Fruit fly (Drosophila melanogaster) whole organism, embryonic: ENCODE measurements around the gene COX7AL2.

Experiments used
- Aef1 ChIP-seq: fragments of 200-800 bp; sonication (Bioruptor generic); IDR thresholded peaks from 3 replicates; pipeline ENCODE4 v1.3.6; 2022; ENCODE audit warnings: missing biosample characterization, missing genetic modification characterization
- Asciz ChIP-seq: fragments of 200-800 bp; sonication (Bioruptor generic); optimal IDR thresholded peaks from 2 replicates; lab custom pipeline; 2017; ENCODE audit warnings: missing biosample characterization, mild to moderate bottlenecking, missing genetic modification characterization, missing genetic modification reagents
- Bdp1 ChIP-seq: fragments of 200-800 bp; sonication (Bioruptor generic); optimal IDR thresholded peaks from 3 replicates; lab custom pipeline; 2016; ENCODE audit warnings: missing biosample characterization, missing genetic modification characterization
- Bteb2 ChIP-seq: fragments of 200-800 bp; sonication (Bioruptor generic); optimal IDR thresholded peaks from 2 replicates; lab custom pipeline; 2016; ENCODE audit warnings: missing biosample characterization, missing genetic modification characterization
- CG10462 ChIP-seq: fragments of 200-800 bp; sonication (Bioruptor generic); optimal IDR thresholded peaks from 2 replicates; lab custom pipeline; 2016; ENCODE audit warnings: missing biosample characterization, missing genetic modification characterization
- CG10979 ChIP-seq: fragments of 200-800 bp; sonication (Bioruptor generic); optimal IDR thresholded peaks from 2 replicates; lab custom pipeline; 2018; ENCODE audit warnings: missing biosample characterization, mild to moderate bottlenecking, missing genetic modification characterization, moderate library complexity
- CG11456 ChIP-seq: fragments of 200-800 bp; sonication (Bioruptor generic); IDR thresholded peaks from 3 replicates; pipeline ENCODE4 v1.3.6; 2022; ENCODE audit warnings: missing biosample characterization, missing genetic modification characterization
- CG11695 ChIP-seq: fragments of 200-800 bp; sonication (Bioruptor generic); IDR thresholded peaks from 3 replicates; pipeline ENCODE4 v1.3.6; 2022; ENCODE audit warnings: missing biosample characterization, missing genetic modification characterization
- CG11696 ChIP-seq: fragments of 200-800 bp; sonication (Bioruptor generic); IDR thresholded peaks from 2 replicates; pipeline ENCODE4 v1.3.6; 2022; ENCODE audit warnings: missing biosample characterization, missing genetic modification characterization
- CG12071 ChIP-seq: fragments of 200-800 bp; sonication (Bioruptor generic); optimal IDR thresholded peaks from 3 replicates; lab custom pipeline; 2018; ENCODE audit warnings: missing biosample characterization, mild to moderate bottlenecking, missing genetic modification characterization
- CG12942 ChIP-seq: fragments of 200-800 bp; sonication (Bioruptor generic); optimal IDR thresholded peaks from 3 replicates; lab custom pipeline; 2016; ENCODE audit warnings: missing biosample characterization, missing genetic modification characterization
- CG1529 ChIP-seq: fragments of 200-800 bp; sonication (Bioruptor generic); optimal IDR thresholded peaks from 3 replicates; lab custom pipeline; 2018; ENCODE audit warnings: missing biosample characterization, missing genetic modification characterization
- CG15514 ChIP-seq: fragments of 200-800 bp; sonication (Bioruptor generic); optimal IDR thresholded peaks from 3 replicates; lab custom pipeline; 2017; ENCODE audit warnings: missing biosample characterization, missing genetic modification characterization, mild to moderate bottlenecking, moderate library complexity, missing genetic modification reagents
- CG17568 ChIP-seq: fragments of 200-800 bp; sonication (Bioruptor generic); optimal IDR thresholded peaks from 2 replicates; lab custom pipeline; 2018; ENCODE audit warnings: missing biosample characterization, mild to moderate bottlenecking, missing genetic modification characterization, moderate library complexity
- CG18619 ChIP-seq: fragments of 200-800 bp; sonication (Bioruptor generic); optimal IDR thresholded peaks from 3 replicates; lab custom pipeline; 2017; ENCODE audit warnings: missing biosample characterization, mild to moderate bottlenecking, missing genetic modification characterization
- CG31441 ChIP-seq: fragments of 200-800 bp; sonication (Bioruptor generic); IDR thresholded peaks from 2 replicates; pipeline ENCODE4 v1.3.6; 2022; ENCODE audit warnings: missing biosample characterization, missing genetic modification characterization
- CG32767 ChIP-seq: fragments of 200-800 bp; sonication (Bioruptor generic); IDR thresholded peaks from 2 replicates; pipeline ENCODE4 v1.3.6; 2022; ENCODE audit warnings: missing biosample characterization, missing genetic modification characterization
- CG33557 ChIP-seq: fragments of 200-800 bp; sonication (Bioruptor generic); optimal IDR thresholded peaks from 2 replicates; lab custom pipeline; 2019; ENCODE audit warnings: missing biosample characterization, mild to moderate bottlenecking, missing genetic modification characterization, moderate library complexity
- CG6254 ChIP-seq: fragments of 200-800 bp; sonication (Bioruptor generic); optimal IDR thresholded peaks from 3 replicates; lab custom pipeline; 2017; ENCODE audit warnings: mild to moderate bottlenecking, missing biosample characterization, missing genetic modification reagents, missing genetic modification characterization
- CG8089 ChIP-seq: fragments of 200-800 bp; sonication (Bioruptor generic); optimal IDR thresholded peaks from 3 replicates; lab custom pipeline; 2016; ENCODE audit warnings: missing biosample characterization, missing genetic modification characterization
- CrebB ChIP-seq: fragments of 200-800 bp; sonication (Bioruptor generic); optimal IDR thresholded peaks from 3 replicates; lab custom pipeline; 2018; ENCODE audit warnings: missing biosample characterization, mild to moderate bottlenecking, missing genetic modification characterization
- Dbx ChIP-seq: fragments of 200-800 bp; sonication (Bioruptor generic); IDR thresholded peaks from 3 replicates; pipeline ENCODE4 v1.3.6; 2022; ENCODE audit warnings: missing biosample characterization, missing genetic modification characterization
- Dll ChIP-seq: fragments of 200-800 bp; sonication (Bioruptor generic); IDR thresholded peaks from 4 replicates; pipeline ENCODE4 v1.3.6; 2022; ENCODE audit warnings: missing biosample characterization, missing genetic modification characterization; ENCODE audit not compliant: partially characterized antibody
- E2f2 ChIP-seq: fragments of 200-800 bp; sonication (Bioruptor generic); IDR thresholded peaks from 2 replicates; pipeline ENCODE4 v1.3.6; 2022; ENCODE audit warnings: missing biosample characterization, missing genetic modification characterization
- H15 ChIP-seq: fragments of 200-800 bp; sonication (Bioruptor generic); IDR thresholded peaks from 3 replicates; pipeline ENCODE4 v1.3.6; 2022; ENCODE audit warnings: missing biosample characterization, missing genetic modification characterization
- Hr3 ChIP-seq: fragments of 200-800 bp; sonication (Bioruptor generic); optimal IDR thresholded peaks from 3 replicates; lab custom pipeline; 2016; ENCODE audit warnings: missing biosample characterization, missing genetic modification characterization
- Hr51 ChIP-seq, 2 experiments: fragments of 200-800 bp; sonication (Bioruptor generic); optimal IDR thresholded peaks; 2 replicates in 1 of 2; 3 replicates in 1 of 2; lab custom pipeline; 2016 to 2018; ENCODE audit warnings: missing biosample characterization in 2 of 2, missing genetic modification characterization in 2 of 2, mild to moderate bottlenecking in 1 of 2, moderate library complexity in 1 of 2
- Hr78 ChIP-seq, 2 experiments: fragments of 200-800 bp in 1 of 2; fragments of >200 bp in 1 of 2; sonication (Bioruptor generic) in 1 of 2; optimal IDR thresholded peaks; 2 replicates each; lab custom pipeline; 2017 to 2019; ENCODE audit warnings: missing biosample characterization in 2 of 2, missing genetic modification characterization in 2 of 2, mild to moderate bottlenecking in 1 of 2, moderate library complexity in 1 of 2
- MTF-1 ChIP-seq: fragments of 200-800 bp; sonication (Bioruptor generic); optimal IDR thresholded peaks from 2 replicates; lab custom pipeline; 2018; ENCODE audit warnings: missing biosample characterization, mild to moderate bottlenecking, missing genetic modification characterization, borderline replicate concordance
- Neu2 ChIP-seq: fragments of 200-800 bp; sonication (Bioruptor generic); optimal IDR thresholded peaks from 3 replicates; lab custom pipeline; 2016; ENCODE audit warnings: missing biosample characterization, missing genetic modification characterization, borderline replicate concordance
- Oaz ChIP-seq: fragments of 200-800 bp; sonication (Bioruptor generic); IDR thresholded peaks from 2 replicates; pipeline ENCODE4 v1.3.6; 2022; ENCODE audit warnings: missing biosample characterization, missing genetic modification characterization
- Rx ChIP-seq: fragments of 200-800 bp; sonication (Bioruptor generic); IDR thresholded peaks from 2 replicates; pipeline ENCODE4 v1.3.6; 2022; ENCODE audit warnings: missing biosample characterization, missing genetic modification characterization
- Six4 ChIP-seq: fragments of 200-800 bp; sonication (Bioruptor generic); optimal IDR thresholded peaks from 2 replicates; lab custom pipeline; 2016; ENCODE audit warnings: missing biosample characterization, missing genetic modification characterization
- Taf1 ChIP-seq: fragments of 200-800 bp; sonication (Bioruptor generic); IDR thresholded peaks from 2 replicates; pipeline ENCODE4 v1.3.6; 2022; ENCODE audit warnings: missing biosample characterization, missing genetic modification characterization
- aop ChIP-seq: fragments of 200-800 bp; sonication (Bioruptor generic); IDR thresholded peaks from 2 replicates; pipeline ENCODE4 v1.3.6; 2022; ENCODE audit warnings: missing biosample characterization, missing genetic modification characterization
- bab2 ChIP-seq: fragments of 200-800 bp; sonication (Bioruptor generic); optimal IDR thresholded peaks from 2 replicates; lab custom pipeline; 2016; ENCODE audit warnings: missing biosample characterization, missing genetic modification characterization
- ci ChIP-seq: fragments of 200-800 bp; sonication (Bioruptor generic); IDR thresholded peaks from 3 replicates; pipeline ENCODE4 v1.3.6; 2022; ENCODE audit warnings: missing biosample characterization, missing genetic modification characterization
- dati ChIP-seq: fragments of 200-800 bp; sonication (Bioruptor generic); IDR thresholded peaks from 2 replicates; pipeline ENCODE4 v1.3.6; 2022; ENCODE audit warnings: missing biosample characterization, missing genetic modification characterization
- fd3F ChIP-seq: fragments of 200-800 bp; sonication (Bioruptor generic); optimal IDR thresholded peaks from 2 replicates; lab custom pipeline; 2018; ENCODE audit warnings: missing biosample characterization, mild to moderate bottlenecking, missing genetic modification characterization, moderate library complexity
- gcm2 ChIP-seq: fragments of 200-800 bp; sonication (Bioruptor generic); optimal IDR thresholded peaks from 2 replicates; lab custom pipeline; 2016; ENCODE audit warnings: missing biosample characterization, missing genetic modification characterization
- h ChIP-seq: fragments of >200 bp; optimal IDR thresholded peaks from 2 replicates; lab custom pipeline; 2017
- luna ChIP-seq: fragments of 200-800 bp; sonication (Bioruptor generic); optimal IDR thresholded peaks from 2 replicates; lab custom pipeline; 2016; ENCODE audit warnings: missing biosample characterization, missing genetic modification characterization
- nau ChIP-seq: fragments of 200-800 bp; sonication (Bioruptor generic); optimal IDR thresholded peaks from 3 replicates; lab custom pipeline; 2017; ENCODE audit warnings: missing biosample characterization, mild to moderate bottlenecking, missing genetic modification characterization, missing genetic modification reagents
- repo ChIP-seq: fragments of 200-800 bp; sonication (Bioruptor generic); optimal IDR thresholded peaks from 2 replicates; lab custom pipeline; 2016; ENCODE audit warnings: missing biosample characterization, missing genetic modification characterization
- salm ChIP-seq: fragments of 200-800 bp; sonication (Bioruptor generic); optimal IDR thresholded peaks from 2 replicates; lab custom pipeline; 2018; ENCODE audit warnings: missing biosample characterization, mild to moderate bottlenecking, missing genetic modification characterization
- seq ChIP-seq: fragments of 200-800 bp; sonication (Bioruptor generic); IDR thresholded peaks from 2 replicates; pipeline ENCODE4 v1.3.6; 2022; ENCODE audit warnings: missing biosample characterization, missing genetic modification characterization
- slbo ChIP-seq: fragments of 200-800 bp; sonication (Bioruptor generic); IDR thresholded peaks from 2 replicates; pipeline ENCODE4 v1.3.6; 2022; ENCODE audit warnings: missing biosample characterization, missing genetic modification characterization
- sob ChIP-seq: fragments of 200-800 bp; sonication (Bioruptor generic); IDR thresholded peaks from 2 replicates; pipeline ENCODE4 v1.3.6; 2022; ENCODE audit warnings: missing biosample characterization, missing genetic modification characterization
- sqz ChIP-seq: fragments of 200-800 bp; sonication (Bioruptor generic); optimal IDR thresholded peaks from 3 replicates; lab custom pipeline; 2018; ENCODE audit warnings: missing biosample characterization, mild to moderate bottlenecking, missing genetic modification characterization
- stwl ChIP-seq: fragments of 200-800 bp; sonication (Bioruptor generic); optimal IDR thresholded peaks from 3 replicates; lab custom pipeline; 2018; ENCODE audit warnings: missing biosample characterization, mild to moderate bottlenecking, missing genetic modification characterization, moderate library complexity
- tin ChIP-seq: fragments of 200-800 bp; sonication (Bioruptor generic); optimal IDR thresholded peaks from 3 replicates; lab custom pipeline; 2016; ENCODE audit warnings: missing biosample characterization, missing genetic modification characterization
- twi ChIP-seq: fragments of 200-800 bp; optimal IDR thresholded peaks from 2 replicates; lab custom pipeline; 2019; ENCODE audit warnings: missing biosample characterization, mild to moderate bottlenecking, missing genetic modification characterization, moderate library complexity

COX7AL2 gene

dm6 chr2L:2193357-2193780 is 4.3 kb downstream of the COX7AL2 start (continued):
- TF ChIP-seq MTF-1 (GFP tag; lab: Kevin White, UChicago) (peak; percentile 55), slbo (GFP tag; lab: Robert Waterston, UW) (no peak), Dbx (GFP tag; lab: Robert Waterston, UW) (no peak), Hr51 (GFP tag; optimal IDR thresholded peaks at IDR 0.05; lab: Kevin White, UChicago) (peak in 1 of 2 experiments; percentile 45), sqz (GFP tag; lab: Kevin White, UChicago) (peak; percentile 86), CG6254 (GFP tag; lab: Kevin White, UChicago) (peak; percentile 73), h (lab: Kevin White, UChicago) (no peak), CG18619 (GFP tag; lab: Kevin White, UChicago) (peak; percentile 9), bab2 (GFP tag; lab: Kevin White, UChicago) (no peak), Bdp1 (peak; percentile 4), Oaz (GFP tag; lab: Robert Waterston, UW) (no peak), Six4 (GFP tag; lab: Kevin White, UChicago) (no peak), ci (no peak), Taf1 (GFP tag; lab: Robert Waterston, UW) (no peak), nau (GFP tag; lab: Kevin White, UChicago) (peak; percentile 44), Aef1 (GFP tag; lab: Robert Waterston, UW) (no peak), Hr3 (no peak), CG15514 (GFP tag; lab: Kevin White, UChicago) (peak; percentile 91), luna (GFP tag; lab: Kevin White, UChicago) (no peak), CG12071 (GFP tag; lab: Kevin White, UChicago) (peak; percentile 78), Asciz (GFP tag; lab: Kevin White, UChicago) (peak; percentile 30), dati (no peak), salm (tag; lab: Kevin White, UChicago) (peak; percentile 38), fd3F (GFP tag; lab: Kevin White, UChicago) (no peak), sob (GFP tag; lab: Robert Waterston, UW) (no peak), CG33557 (no peak), Hr78 (GFP tag; optimal IDR thresholded peaks at IDR 0.05; lab: Kevin White, UChicago) (peak in 1 of 2 experiments; percentile 34), repo (GFP tag; lab: Kevin White, UChicago) (peak; percentile 19), stwl (peak; percentile 67), gcm2 (GFP tag; lab: Kevin White, UChicago) (no peak), CG1529 (GFP tag; lab: Kevin White, UChicago) (peak; percentile 28), Rx (no peak), CG17568 (GFP tag; lab: Kevin White, UChicago) (peak; percentile 17), Neu2 (GFP tag; lab: Kevin White, UChicago) (no peak), CG31441 (GFP tag; lab: Robert Waterston, UW) (no peak), Dll (GFP tag; lab: Robert Waterston, UW) (no peak), E2f2 (no peak), H15 (GFP tag; lab: Robert Waterston, UW) (no peak), CG32767 (GFP tag; lab: Robert Waterston, UW) (no peak), CG11696 (GFP tag; lab: Robert Waterston, UW) (no peak), twi (tag; lab: Kevin White, UChicago) (peak; percentile 26), CG10979 (tag; lab: Kevin White, UChicago) (peak; percentile 22), CG12942 (GFP tag; lab: Kevin White, UChicago) (no peak), CrebB (tag; lab: Kevin White, UChicago) (peak; percentile 81), Bteb2 (GFP tag; lab: Kevin White, UChicago) (no peak), tin (GFP tag; lab: Kevin White, UChicago) (no peak), aop (GFP tag; lab: Robert Waterston, UW) (no peak), CG11695 (GFP tag; lab: Robert Waterston, UW) (no peak), CG11456 (GFP tag; lab: Robert Waterston, UW) (no peak), CG10462 (GFP tag; lab: Kevin White, UChicago) (no peak), CG8089 (peak; percentile 39), seq (GFP tag; lab: Robert Waterston, UW) (no peak)
